Worm (Caenorhabditis elegans): Measurements from ENCODE around the gene srt-30.

ce11 chrV:3805961-3806360 is 5.7 kb upstream of the srt-30 start, which contains the start of gene srw-7:
- TF ChIP-seq him-1 (tag; optimal IDR thresholded peaks at IDR 0.05) (no peak), W03F9.2 (tag; optimal IDR thresholded peaks at IDR 0.05) (no peak)

Data from whole organism, L4/young adult.